Fruit fly (Drosophila melanogaster): ENCODE measurements around the gene CG33648.

CG33648 gene

dm6 chr2L:14524244-14524643 is at the start of gene CG33648:
TSS of gene CG33648 (plus strand) at chr2L:14524312.
- TF ChIP-seq h (optimal IDR thresholded peaks at IDR 0.05), result no peak
- no peak for TF ChIP-seq Myc (optimal IDR thresholded peaks at IDR 0.05)

DNA sequence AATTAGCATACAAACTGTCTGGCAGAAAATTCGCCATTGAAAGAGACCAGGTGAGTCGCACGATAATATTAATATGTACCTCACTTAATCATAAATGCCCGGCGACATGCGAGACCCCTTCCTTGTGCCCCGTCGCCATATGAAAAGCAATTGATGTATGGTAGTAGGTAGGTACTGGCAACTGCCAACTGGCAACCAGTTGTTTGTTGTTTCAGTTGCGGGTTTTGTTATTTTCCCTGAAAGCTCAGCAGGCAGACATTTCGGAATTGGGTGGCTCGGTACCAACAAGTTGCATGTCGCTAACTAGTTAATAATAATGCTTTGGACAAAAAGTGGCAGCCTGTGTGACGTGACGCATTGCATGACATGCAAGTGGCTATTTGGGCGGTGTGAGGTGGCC is 49.7 kb upstream of the CG33648 start:
- TF ChIP-seq Myc (optimal IDR thresholded peaks at IDR 0.05) (no peak), Sin3A (optimal IDR thresholded peaks at IDR 0.05) (no peak), psq (optimal IDR thresholded peaks at IDR 0.05) (no peak), ttk (optimal IDR thresholded peaks at IDR 0.05) (no peak), insv (optimal IDR thresholded peaks at IDR 0.05) (no peak), h (optimal IDR thresholded peaks at IDR 0.05) (no peak)

- no peak for TF ChIP-seq insv (optimal IDR thresholded peaks at IDR 0.05)
- no peak for TF ChIP-seq h (optimal IDR thresholded peaks at IDR 0.05)
- TF ChIP-seq Myc (optimal IDR thresholded peaks at IDR 0.05), result no peak
Measured at dm6 chr2L:14474987-14475386, 49.1 kb upstream of the CG33648 start.

DNA sequence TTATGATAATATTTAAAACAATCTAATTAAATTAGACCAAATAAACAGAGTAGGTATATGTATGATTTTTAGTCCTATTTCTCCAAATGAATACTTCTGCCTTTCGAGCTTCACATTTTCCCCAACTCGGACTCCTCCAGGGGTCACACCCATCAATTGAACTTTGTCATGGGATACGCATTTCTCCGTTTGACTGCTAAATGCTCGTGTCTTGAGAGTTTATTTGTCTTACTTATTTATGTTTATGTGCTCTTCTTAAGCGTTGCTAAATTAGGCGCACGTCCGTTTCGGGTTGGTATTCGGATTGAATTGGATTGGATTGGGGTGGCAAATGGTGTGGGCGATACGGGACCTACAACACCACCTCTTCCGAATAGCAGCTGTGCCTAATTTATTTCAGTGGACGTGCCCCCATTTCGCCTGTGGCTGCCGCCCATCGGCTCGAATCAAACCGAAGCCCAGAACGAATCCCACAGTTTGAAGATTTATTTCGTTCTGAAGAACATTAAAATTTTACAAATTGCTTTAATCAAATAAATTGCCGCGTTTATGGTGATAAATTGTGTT is 47.5 kb upstream of the CG33648 start:
- TF ChIP-seq h (optimal IDR thresholded peaks at IDR 0.05) (no peak), Myc (optimal IDR thresholded peaks at IDR 0.05) (no peak), insv (optimal IDR thresholded peaks at IDR 0.05) (no peak), psq (optimal IDR thresholded peaks at IDR 0.05) (no peak), Sin3A (optimal IDR thresholded peaks at IDR 0.05) (no peak), ttk (optimal IDR thresholded peaks at IDR 0.05) (no peak)

DNA sequence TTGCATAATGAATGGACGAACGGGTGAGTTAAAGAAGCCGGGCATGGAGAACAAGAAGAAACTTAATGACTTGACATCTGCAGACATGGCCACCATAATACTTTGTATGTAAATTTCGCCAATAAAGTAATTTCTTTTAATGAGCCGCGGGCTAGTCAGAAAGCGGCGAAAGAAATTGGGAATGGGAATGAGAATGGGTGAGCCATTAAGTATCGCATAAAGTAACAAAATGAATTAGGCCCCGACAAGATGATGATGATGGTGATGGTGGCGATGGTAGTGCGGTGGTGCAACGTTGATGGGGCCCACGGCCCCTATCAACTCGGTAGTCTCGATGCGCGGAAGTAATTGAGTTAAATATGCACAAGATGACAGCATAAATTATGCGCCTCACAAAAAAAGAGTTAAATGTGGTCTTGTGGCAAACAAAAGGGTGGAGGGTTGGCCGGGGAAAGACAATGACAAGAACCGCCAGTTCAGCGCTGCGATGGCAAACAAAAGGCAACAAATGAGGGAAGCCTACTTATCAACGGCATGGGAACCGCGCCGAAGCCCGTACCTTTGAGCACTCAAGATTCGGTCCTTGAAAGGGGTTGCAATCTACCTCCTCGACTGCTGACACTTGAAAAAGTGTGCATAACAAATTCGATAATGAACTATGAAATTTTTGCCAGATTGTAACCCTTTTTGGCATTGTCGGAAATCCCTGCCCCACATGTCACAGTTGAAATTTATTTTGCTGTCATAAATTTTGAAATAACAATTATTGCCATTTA is 46.5 kb upstream of the CG33648 start:
- TF ChIP-seq Myc (optimal IDR thresholded peaks at IDR 0.05) (no peak), ttk (optimal IDR thresholded peaks at IDR 0.05) (no peak), psq (optimal IDR thresholded peaks at IDR 0.05) (no peak), Sin3A (optimal IDR thresholded peaks at IDR 0.05) (no peak), h (optimal IDR thresholded peaks at IDR 0.05) (no peak), insv (optimal IDR thresholded peaks at IDR 0.05) (no peak)

- TF ChIP-seq Myc (optimal IDR thresholded peaks at IDR 0.05) (no peak), ttk (optimal IDR thresholded peaks at IDR 0.05) (no peak), psq (optimal IDR thresholded peaks at IDR 0.05) (no peak)
Measured at dm6 chr2L:14478864-14479263, 45.2 kb upstream of the CG33648 start.

dm6 chr2L:14483395-14483794 is 40.7 kb upstream of the CG33648 start:
- TF ChIP-seq Sin3A (optimal IDR thresholded peaks at IDR 0.05) (no peak), ttk (optimal IDR thresholded peaks at IDR 0.05) (no peak), Myc (optimal IDR thresholded peaks at IDR 0.05) (no peak), h (optimal IDR thresholded peaks at IDR 0.05) (no peak), psq (optimal IDR thresholded peaks at IDR 0.05) (no peak), insv (optimal IDR thresholded peaks at IDR 0.05) (no peak)

dm6 chr2L:14483878-14484282 is 40.2 kb upstream of the CG33648 start:
- TF ChIP-seq insv (optimal IDR thresholded peaks at IDR 0.05) (no peak), Myc (optimal IDR thresholded peaks at IDR 0.05) (no peak), psq (optimal IDR thresholded peaks at IDR 0.05) (no peak), Sin3A (optimal IDR thresholded peaks at IDR 0.05) (no peak), ttk (optimal IDR thresholded peaks at IDR 0.05) (no peak), h (optimal IDR thresholded peaks at IDR 0.05) (no peak)

- no peak for TF ChIP-seq ttk (optimal IDR thresholded peaks at IDR 0.05)
- TF ChIP-seq psq (optimal IDR thresholded peaks at IDR 0.05), result no peak
- no peak for TF ChIP-seq insv (optimal IDR thresholded peaks at IDR 0.05)
- TF ChIP-seq Sin3A (optimal IDR thresholded peaks at IDR 0.05), result no peak
- TF ChIP-seq h (optimal IDR thresholded peaks at IDR 0.05), result no peak
- no peak for TF ChIP-seq Myc (optimal IDR thresholded peaks at IDR 0.05)
Measured at dm6 chr2L:14484872-14485271, 39.2 kb upstream of the CG33648 start.

DNA sequence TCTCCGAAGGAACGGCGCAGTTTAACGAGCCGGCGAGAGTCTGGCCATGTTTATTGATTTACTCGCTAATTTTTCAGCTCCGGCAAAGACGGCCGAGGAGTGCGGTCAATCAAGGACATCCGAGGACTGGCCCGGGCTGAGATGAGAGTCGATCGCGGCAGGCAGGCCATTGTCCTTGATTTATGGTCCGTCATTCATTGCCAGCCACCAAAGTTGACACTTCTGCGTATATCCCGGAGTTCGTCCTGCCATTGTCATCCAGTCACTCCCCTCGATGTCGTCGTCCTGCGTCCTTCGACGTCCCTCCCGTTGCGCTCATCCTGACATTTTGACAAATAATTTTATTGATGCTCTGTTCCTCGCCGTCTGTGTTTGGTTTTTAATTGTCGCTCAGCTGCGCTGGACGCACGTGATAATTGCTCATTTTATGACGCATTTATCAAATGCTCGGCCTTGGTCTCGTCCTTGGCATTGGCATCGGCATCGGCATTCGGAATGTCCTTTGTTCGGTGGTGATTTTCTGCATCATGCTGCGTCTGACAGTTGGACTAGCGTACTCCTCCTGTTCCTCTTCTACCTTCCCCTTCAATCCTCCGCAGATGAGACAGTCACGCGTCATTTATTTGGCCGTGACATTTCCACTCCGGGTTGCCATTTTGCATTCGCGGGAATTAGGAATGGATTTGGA is 37.9 kb upstream of the CG33648 start:
- TF ChIP-seq Myc (optimal IDR thresholded peaks at IDR 0.05) (no peak), ttk (optimal IDR thresholded peaks at IDR 0.05) (no peak), psq (optimal IDR thresholded peaks at IDR 0.05) (no peak), insv (optimal IDR thresholded peaks at IDR 0.05) (no peak), Sin3A (optimal IDR thresholded peaks at IDR 0.05) (no peak), h (optimal IDR thresholded peaks at IDR 0.05) (no peak)

DNA sequence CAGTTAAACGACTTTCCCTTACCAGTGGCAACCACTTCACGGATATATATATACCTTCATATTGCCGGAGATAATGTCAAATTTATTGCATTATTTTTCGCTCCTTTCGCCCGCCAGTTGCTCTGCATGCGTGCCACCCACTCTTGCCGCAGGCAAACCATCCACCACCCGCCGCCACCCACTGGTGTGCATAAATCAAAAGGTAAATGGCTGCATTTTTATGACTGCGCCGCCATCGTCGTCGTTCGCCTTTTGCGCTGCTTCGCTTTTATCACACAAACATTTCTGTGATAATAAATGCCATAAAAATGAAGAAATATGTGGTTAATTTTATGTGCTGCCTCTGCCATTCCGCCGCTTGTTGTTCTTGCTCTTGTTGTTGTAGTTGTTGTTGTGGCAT is 36.0 kb upstream of the CG33648 start:
- TF ChIP-seq ttk (optimal IDR thresholded peaks at IDR 0.05), result no peak

DNA sequence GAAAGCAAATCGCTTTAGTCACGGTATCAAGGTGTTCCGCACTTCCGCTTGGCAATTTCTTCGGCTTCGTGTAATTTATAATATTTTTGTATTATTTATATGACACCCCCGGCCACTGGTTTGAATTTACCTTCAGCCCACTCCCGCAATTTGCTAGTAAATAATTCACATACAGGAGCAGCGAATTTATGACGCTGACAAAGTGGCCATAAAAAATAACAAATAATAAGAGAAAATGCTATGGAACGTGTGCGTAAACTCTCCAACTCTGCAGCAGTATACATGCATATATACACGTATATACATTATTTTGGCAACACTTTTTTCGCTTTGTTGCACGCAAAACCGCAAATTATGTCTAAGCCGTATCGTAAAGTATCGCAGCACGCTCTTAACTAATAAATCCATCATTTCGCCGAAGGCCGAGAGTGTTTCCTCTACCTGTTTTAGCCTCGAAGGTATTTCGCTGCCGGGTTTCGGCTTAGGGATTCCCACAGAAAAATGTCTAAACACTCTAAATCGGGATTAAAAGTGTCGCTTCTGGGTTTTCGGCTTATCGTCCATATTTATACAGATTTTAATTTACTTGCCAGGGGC is 35.1 kb upstream of the CG33648 start:
- TF ChIP-seq h (optimal IDR thresholded peaks at IDR 0.05), result no peak
- no peak for TF ChIP-seq psq (optimal IDR thresholded peaks at IDR 0.05)
- no peak for TF ChIP-seq ttk (optimal IDR thresholded peaks at IDR 0.05)
- no peak for TF ChIP-seq Myc (optimal IDR thresholded peaks at IDR 0.05)
- no peak for TF ChIP-seq insv (optimal IDR thresholded peaks at IDR 0.05)
- TF ChIP-seq Sin3A (optimal IDR thresholded peaks at IDR 0.05), result no peak
